Worm (Caenorhabditis elegans) whole organism, mixed stage, embryonic: ENCODE results near the gene phb-2.

Source experiments
- M03D4.4 ChIP-seq: sonication (generic microtip); optimal IDR thresholded peaks from 2 replicates; lab custom pipeline; 2017; ENCODE audit warnings: mild to moderate bottlenecking, missing genetic modification characterization, missing compliant biosample characterization
- ceh-43 ChIP-seq: fragments of 200-800 bp; sonication (Bioruptor generic); optimal IDR thresholded peaks from 2 replicates; lab custom pipeline; 2018; ENCODE audit warnings: mild to moderate bottlenecking, missing genetic modification characterization, moderate library complexity, missing compliant biosample characterization
- elt-3 ChIP-seq: fragments of 150-350 bp; optimal IDR thresholded peaks from 2 replicates; lab custom pipeline; 2014; ENCODE audit warnings: missing biosample characterization, missing genetic modification characterization
- lin-13 ChIP-seq: fragments of 150-350 bp; optimal IDR thresholded peaks from 2 replicates; lab custom pipeline; 2014; ENCODE audit warnings: missing biosample characterization, missing genetic modification characterization
- lsy-2 ChIP-seq: fragments of 150-350 bp; optimal IDR thresholded peaks from 2 replicates; lab custom pipeline; 2014; ENCODE audit warnings: missing biosample characterization, missing genetic modification characterization
- mab-5 ChIP-seq: fragments of 150-350 bp; optimal IDR thresholded peaks from 2 replicates; lab custom pipeline; 2014; ENCODE audit warnings: missing biosample characterization, missing genetic modification characterization
- mep-1 ChIP-seq: fragments of 150-350 bp; optimal IDR thresholded peaks from 2 replicates; lab custom pipeline; 2017; ENCODE audit warnings: missing biosample characterization, missing genetic modification reagents, missing genetic modification characterization, inconsistent platforms
- nhr-12 ChIP-seq: fragments of 150-350 bp; optimal IDR thresholded peaks from 2 replicates; lab custom pipeline; 2014; ENCODE audit warnings: missing biosample characterization, missing genetic modification characterization
- nhr-28 ChIP-seq: fragments of 150-350 bp; optimal IDR thresholded peaks from 2 replicates; lab custom pipeline; 2014; ENCODE audit warnings: missing biosample characterization, missing genetic modification characterization
- snpc-4 ChIP-seq: fragments of 150-350 bp; optimal IDR thresholded peaks from 2 replicates; lab custom pipeline; 2014; ENCODE audit warnings: missing biosample characterization, missing genetic modification characterization
- unc-39 ChIP-seq: fragments of 150-350 bp; optimal IDR thresholded peaks from 2 replicates; lab custom pipeline; 2014; ENCODE audit warnings: missing biosample characterization, missing genetic modification characterization
- unc-62 ChIP-seq: fragments of 150-350 bp; optimal IDR thresholded peaks from 2 replicates; lab custom pipeline; 2014; ENCODE audit warnings: missing biosample characterization, missing genetic modification reagents, missing genetic modification characterization
- ztf-11 ChIP-seq: fragments of 150-350 bp; optimal IDR thresholded peaks from 2 replicates; lab custom pipeline; 2014; ENCODE audit warnings: missing biosample characterization, missing genetic modification characterization

ce11 chrII:6247011-6247410 is 4.2 kb upstream of the phb-2 start, which contains the start of gene T24H7.2:
- TF ChIP-seq nhr-12 (tag; lab: Kevin White, UChicago): no peak
- TF ChIP-seq lsy-2 (tag; lab: Kevin White, UChicago): no peak
- TF ChIP-seq ceh-43 (GFP tag; lab: Kevin White, UChicago): no peak
- TF ChIP-seq lin-13 (tag; lab: Kevin White, UChicago): no peak
- TF ChIP-seq elt-3: no peak
- no peak for TF ChIP-seq snpc-4
- no peak for TF ChIP-seq nhr-28 (tag; lab: Kevin White, UChicago)
- no peak for TF ChIP-seq unc-39
- no peak for TF ChIP-seq unc-62 (GFP tag; lab: Kevin White, UChicago)
- no peak for TF ChIP-seq ztf-11 (tag; lab: Kevin White, UChicago)
- no peak for TF ChIP-seq M03D4.4
- TF ChIP-seq mab-5 (tag; lab: Kevin White, UChicago): no peak
- no peak for TF ChIP-seq mep-1 (tag; lab: Kevin White, UChicago)
